Worm (Caenorhabditis elegans) whole organism, late embryonic: ENCODE results near the gene str-246.
A peak's percentile ranks its signal among the peaks of the same experiment; 100 is the strongest.

Source experiments
- C08G9.2 ChIP-seq: sonication (generic microtip); optimal IDR thresholded peaks from 2 replicates; lab custom pipeline; 2016; ENCODE audit warnings: mild to moderate bottlenecking, missing genetic modification characterization, moderate library complexity, missing compliant biosample characterization
- F13H6.1 ChIP-seq: sonication (generic microtip); optimal IDR thresholded peaks from 2 replicates; lab custom pipeline; 2016; ENCODE audit warnings: missing genetic modification characterization, missing compliant biosample characterization
- K02D7.2 ChIP-seq: sonication (generic microtip); optimal IDR thresholded peaks from 2 replicates; lab custom pipeline; 2017; ENCODE audit warnings: mild to moderate bottlenecking, missing genetic modification characterization, missing compliant biosample characterization
- K09A11.1 ChIP-seq: sonication (generic microtip); optimal IDR thresholded peaks from 2 replicates; lab custom pipeline; 2017; ENCODE audit warnings: antibody characterized with exemption, mild to moderate bottlenecking, missing genetic modification characterization, missing compliant biosample characterization; ENCODE audit not compliant: insufficient read depth
- Y22D7AL.16 ChIP-seq: sonication (generic microtip); optimal IDR thresholded peaks from 2 replicates; lab custom pipeline; 2016; ENCODE audit warnings: missing genetic modification characterization, missing compliant biosample characterization
- ahr-1 ChIP-seq: sonication (generic microtip); optimal IDR thresholded peaks from 2 replicates; lab custom pipeline; 2016; ENCODE audit warnings: missing genetic modification characterization, missing compliant biosample characterization
- ceh-14 ChIP-seq: sonication (generic microtip); optimal IDR thresholded peaks from 2 replicates; lab custom pipeline; 2016; ENCODE audit warnings: missing genotype, missing genetic modification characterization, missing compliant biosample characterization
- ceh-18 ChIP-seq: sonication (generic microtip); optimal IDR thresholded peaks from 2 replicates; lab custom pipeline; 2016; ENCODE audit warnings: missing genetic modification characterization, missing compliant biosample characterization
- ceh-19 ChIP-seq: fragments of 200-800 bp; sonication (Bioruptor generic); optimal IDR thresholded peaks from 2 replicates; lab custom pipeline; 2018; ENCODE audit warnings: mild to moderate bottlenecking, missing genetic modification characterization, missing compliant biosample characterization
- ceh-2 ChIP-seq: sonication (generic microtip); optimal IDR thresholded peaks from 2 replicates; lab custom pipeline; 2016; ENCODE audit warnings: missing genotype, missing genetic modification characterization, missing compliant biosample characterization
- ceh-31 ChIP-seq: sonication (generic microtip); optimal IDR thresholded peaks from 2 replicates; lab custom pipeline; 2016; ENCODE audit warnings: missing genetic modification characterization, missing compliant biosample characterization
- ceh-34 ChIP-seq: sonication (generic microtip); optimal IDR thresholded peaks from 2 replicates; lab custom pipeline; 2016; ENCODE audit warnings: mild to moderate bottlenecking, missing genetic modification characterization, missing compliant biosample characterization
- ceh-6 ChIP-seq: fragments of 200-800 bp; sonication (Bioruptor generic); optimal IDR thresholded peaks from 2 replicates; lab custom pipeline; 2018; ENCODE audit warnings: mild to moderate bottlenecking, missing genetic modification characterization, missing compliant biosample characterization
- ceh-9 ChIP-seq: sonication (generic microtip); optimal IDR thresholded peaks from 2 replicates; lab custom pipeline; 2016; ENCODE audit warnings: mild to moderate bottlenecking, missing genetic modification characterization, inconsistent platforms, missing compliant biosample characterization
- che-1 ChIP-seq: sonication (generic microtip); optimal IDR thresholded peaks from 2 replicates; lab custom pipeline; 2016; ENCODE audit warnings: mild to moderate bottlenecking, missing genetic modification characterization, missing compliant biosample characterization
- dve-1 ChIP-seq: sonication (generic microtip); optimal IDR thresholded peaks from 2 replicates; lab custom pipeline; 2017; ENCODE audit warnings: antibody characterized with exemption, mild to moderate bottlenecking, missing genetic modification characterization, missing compliant biosample characterization
- elt-2 ChIP-seq: sonication (generic microtip); optimal IDR thresholded peaks from 2 replicates; lab custom pipeline; 2016; ENCODE audit warnings: missing genetic modification reagents, missing genetic modification characterization, missing compliant biosample characterization
- elt-4 ChIP-seq: sonication (generic microtip); optimal IDR thresholded peaks from 2 replicates; lab custom pipeline; 2016; ENCODE audit warnings: missing genetic modification characterization, missing compliant biosample characterization
- ets-4 ChIP-seq: sonication (generic microtip); optimal IDR thresholded peaks from 2 replicates; lab custom pipeline; 2016; ENCODE audit warnings: missing genetic modification characterization, missing compliant biosample characterization
- fax-1 ChIP-seq: sonication (generic microtip); optimal IDR thresholded peaks from 2 replicates; lab custom pipeline; 2016; ENCODE audit warnings: missing genotype, missing genetic modification characterization, missing compliant biosample characterization
- fkh-10 ChIP-seq: fragments of 150-350 bp; optimal IDR thresholded peaks from 2 replicates; lab custom pipeline; 2014; ENCODE audit warnings: missing biosample characterization, missing genetic modification reagents, missing genetic modification characterization
- fkh-6 ChIP-seq: sonication (generic microtip); optimal IDR thresholded peaks from 2 replicates; lab custom pipeline; 2016; ENCODE audit warnings: missing genetic modification characterization, missing compliant biosample characterization
- gmeb-2 ChIP-seq: sonication (generic microtip); optimal IDR thresholded peaks from 2 replicates; lab custom pipeline; 2016; ENCODE audit warnings: missing genetic modification characterization, inconsistent platforms, missing compliant biosample characterization
- hlh-6 ChIP-seq: sonication (generic microtip); optimal IDR thresholded peaks from 2 replicates; lab custom pipeline; 2016; ENCODE audit warnings: missing genotype, missing genetic modification characterization, missing compliant biosample characterization
- hlh-8 ChIP-seq: sonication (generic microtip); optimal IDR thresholded peaks from 2 replicates; lab custom pipeline; 2016; ENCODE audit warnings: missing genotype, missing genetic modification characterization, missing compliant biosample characterization
- lim-6 ChIP-seq: sonication (generic microtip); optimal IDR thresholded peaks from 2 replicates; lab custom pipeline; 2016; ENCODE audit warnings: missing genetic modification characterization, missing compliant biosample characterization
- lin-11 ChIP-seq: fragments of 200-800 bp; sonication (Bioruptor generic); optimal IDR thresholded peaks from 2 replicates; lab custom pipeline; 2018; ENCODE audit warnings: mild to moderate bottlenecking, missing genetic modification characterization, missing compliant biosample characterization
- mec-3 ChIP-seq: sonication (generic microtip); optimal IDR thresholded peaks from 2 replicates; lab custom pipeline; 2016; ENCODE audit warnings: borderline replicate concordance, missing genetic modification characterization, missing compliant biosample characterization
- nfya-1 ChIP-seq: sonication (generic microtip); optimal IDR thresholded peaks from 2 replicates; lab custom pipeline; 2017; ENCODE audit warnings: missing genetic modification characterization, mild to moderate bottlenecking, missing compliant biosample characterization, antibody characterized with exemption, moderate library complexity
- nhr-11 ChIP-seq: fragments of 150-350 bp; optimal IDR thresholded peaks from 2 replicates; lab custom pipeline; 2014; ENCODE audit warnings: missing biosample characterization, missing genetic modification characterization
- nhr-232 ChIP-seq: sonication (generic microtip); optimal IDR thresholded peaks from 2 replicates; lab custom pipeline; 2016; ENCODE audit warnings: missing genetic modification characterization, missing compliant biosample characterization
- npax-4 ChIP-seq: sonication (generic microtip); optimal IDR thresholded peaks from 2 replicates; lab custom pipeline; 2016; ENCODE audit warnings: missing genetic modification characterization, missing compliant biosample characterization
- pag-3 ChIP-seq: sonication (generic microtip); optimal IDR thresholded peaks from 2 replicates; lab custom pipeline; 2016; ENCODE audit warnings: missing compliant biosample characterization, missing genetic modification characterization, borderline replicate concordance
- pax-1 ChIP-seq: fragments of 150-350 bp; optimal IDR thresholded peaks from 2 replicates; lab custom pipeline; 2014; ENCODE audit warnings: missing biosample characterization, missing genetic modification characterization
- pha-2 ChIP-seq: sonication (generic microtip); optimal IDR thresholded peaks from 2 replicates; lab custom pipeline; 2017; ENCODE audit warnings: mild to moderate bottlenecking, missing genetic modification characterization, missing compliant biosample characterization
- pqm-1 ChIP-seq: sonication (generic microtip); optimal IDR thresholded peaks from 2 replicates; lab custom pipeline; 2016; ENCODE audit warnings: missing genetic modification characterization, missing compliant biosample characterization
- rnt-1 ChIP-seq: sonication (generic microtip); optimal IDR thresholded peaks from 2 replicates; lab custom pipeline; 2016; ENCODE audit warnings: missing genetic modification characterization, missing compliant biosample characterization
- syd-9 ChIP-seq: sonication (generic microtip); optimal IDR thresholded peaks from 2 replicates; lab custom pipeline; 2016; ENCODE audit warnings: mild to moderate bottlenecking, missing genetic modification characterization, moderate library complexity, missing compliant biosample characterization
- tbx-2 ChIP-seq: sonication (generic microtip); optimal IDR thresholded peaks from 2 replicates; lab custom pipeline; 2016; ENCODE audit warnings: missing genetic modification characterization, missing compliant biosample characterization
- tbx-7 ChIP-seq: sonication (generic microtip); optimal IDR thresholded peaks from 2 replicates; lab custom pipeline; 2016; ENCODE audit warnings: missing genotype, missing genetic modification characterization, missing compliant biosample characterization
- unc-3 ChIP-seq, 2 experiments: fragments of 200-800 bp in 1 of 2; sonication (Bioruptor generic) in 1 of 2; sonication (generic microtip) in 1 of 2; conservative IDR thresholded peaks in 1 of 2; optimal IDR thresholded peaks in 1 of 2; 2 replicates each; pipeline versions ENCODE4 v1.3.6 to Lab custom; 2016 to 2022; ENCODE audit warnings: missing compliant biosample characterization in 2 of 2, missing genetic modification characterization in 2 of 2, missing genetic modification reagents in 1 of 2
- unc-42 ChIP-seq: sonication (generic microtip); optimal IDR thresholded peaks from 2 replicates; lab custom pipeline; 2016; ENCODE audit warnings: missing genotype, missing genetic modification characterization, missing compliant biosample characterization
- unc-86 ChIP-seq: sonication (generic microtip); optimal IDR thresholded peaks from 2 replicates; lab custom pipeline; 2016; ENCODE audit warnings: missing genetic modification characterization, missing compliant biosample characterization
- zip-5 ChIP-seq: sonication (generic microtip); optimal IDR thresholded peaks from 2 replicates; lab custom pipeline; 2016; ENCODE audit warnings: missing genetic modification characterization, missing compliant biosample characterization
- ztf-16 ChIP-seq: sonication (generic microtip); optimal IDR thresholded peaks from 2 replicates; lab custom pipeline; 2017; ENCODE audit warnings: missing genetic modification characterization, missing compliant biosample characterization

The str-246 gene

DNA sequence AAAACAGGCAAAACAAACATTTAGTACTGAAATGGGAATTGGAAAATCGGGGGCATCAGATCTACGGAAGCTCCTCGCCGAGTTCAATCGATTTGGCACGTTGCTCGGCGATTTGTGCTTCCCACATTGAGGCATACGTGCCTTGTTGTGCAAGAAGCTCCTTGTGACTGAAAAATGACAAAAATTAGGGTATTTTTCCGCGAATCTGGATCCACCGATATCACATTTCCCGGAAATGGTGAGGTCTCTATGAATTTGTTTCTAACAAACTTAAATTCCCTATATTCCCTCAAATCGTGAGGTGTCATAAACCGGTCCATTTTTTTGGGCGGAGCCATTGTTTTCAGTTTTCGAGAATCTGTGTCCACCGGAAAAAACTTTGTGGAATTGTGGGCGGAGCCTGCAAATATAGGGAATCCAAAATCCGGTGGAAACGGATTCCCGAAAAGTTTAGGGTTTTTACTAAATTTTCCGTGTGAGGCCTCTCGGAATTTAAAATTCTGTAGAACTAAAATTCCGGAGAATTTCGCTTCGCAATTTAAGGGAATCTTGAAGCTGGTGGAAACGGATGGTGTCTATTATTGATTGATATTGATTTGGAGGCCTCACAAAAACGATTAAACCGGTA lies 14.3 kb downstream of the str-246 start (continued):
- TF ChIP-seq ceh-9 (tag; lab: Kevin White, UChicago) (peak; percentile 23), C08G9.2 (tag; lab: Kevin White, UChicago) (peak; percentile 99), ceh-6 (GFP tag; lab: Kevin White, UChicago) (no peak), zip-5 (peak; percentile 88), nhr-232 (no peak), ceh-34 (tag; lab: Kevin White, UChicago) (peak; percentile 52), fkh-6 (tag; lab: Kevin White, UChicago) (peak; percentile 69), fax-1 (tag; lab: Kevin White, UChicago) (peak; percentile 85), pqm-1 (peak; percentile 87), elt-4 (tag; lab: Kevin White, UChicago) (peak; percentile 90), nfya-1 (tag; lab: Kevin White, UChicago) (no peak), che-1 (tag; lab: Kevin White, UChicago) (peak; percentile 42), K09A11.1 (tag; lab: Kevin White, UChicago) (no peak)
- TF ChIP-seq, all 69 proteins: peak for 42

- TF ChIP-seq pax-1 (tag; lab: Kevin White, UChicago) = no peak
- TF ChIP-seq ahr-1 (tag; lab: Kevin White, UChicago) = peak; percentile 59
- peak; percentile 36 for TF ChIP-seq lim-6
- TF ChIP-seq ceh-2 (tag; lab: Kevin White, UChicago) = peak; percentile 87
- peak; percentile 77 for TF ChIP-seq hlh-8 (tag; lab: Kevin White, UChicago)
- no peak for TF ChIP-seq Y22D7AL.16 (tag; lab: Kevin White, UChicago)
- no peak for TF ChIP-seq unc-3 (GFP tag; conservative IDR thresholded peaks at IDR 0.05; lab: Robert Waterston, UW)
- TF ChIP-seq unc-3 (tag; optimal IDR thresholded peaks at IDR 0.05; lab: Kevin White, UChicago) = peak; percentile 16
- peak; percentile 87 for TF ChIP-seq zip-5
- no peak for TF ChIP-seq dve-1 (tag; lab: Kevin White, UChicago)
- TF ChIP-seq F13H6.1 (tag; lab: Kevin White, UChicago) = peak; percentile 75
- TF ChIP-seq hlh-6 (tag; lab: Kevin White, UChicago) = peak; percentile 51
- TF ChIP-seq syd-9 (tag; lab: Kevin White, UChicago) = peak; percentile 43
- TF ChIP-seq ceh-14 (tag; lab: Kevin White, UChicago) = peak; percentile 62
- no peak for TF ChIP-seq nhr-11 (tag; lab: Kevin White, UChicago)
- TF ChIP-seq pag-3 = no peak
- TF ChIP-seq mec-3 (tag; lab: Kevin White, UChicago) = peak; percentile 71
- no peak for TF ChIP-seq K02D7.2 (tag; lab: Kevin White, UChicago)
- no peak for TF ChIP-seq che-1 (tag; lab: Kevin White, UChicago)
- TF ChIP-seq ceh-19 (GFP tag; lab: Kevin White, UChicago) = no peak
- TF ChIP-seq nhr-232 = no peak
- TF ChIP-seq unc-86 = peak; percentile 50
- TF ChIP-seq pha-2 = no peak
- peak; percentile 77 for TF ChIP-seq rnt-1
- TF ChIP-seq npax-4 = peak; percentile 4
- no peak for TF ChIP-seq fkh-10 (GFP tag; lab: Kevin White, UChicago)
- no peak for TF ChIP-seq lin-11 (tag; lab: Kevin White, UChicago)
- TF ChIP-seq ets-4 = peak; percentile 81
- TF ChIP-seq C08G9.2 (tag; lab: Kevin White, UChicago) = peak; percentile 93
- no peak for TF ChIP-seq ceh-18 (tag; lab: Kevin White, UChicago)
- TF ChIP-seq tbx-7 = peak; percentile 91
- no peak for TF ChIP-seq unc-42
- peak; percentile 97 for TF ChIP-seq ceh-31 (tag; lab: Kevin White, UChicago)
- peak; percentile 10 for TF ChIP-seq ceh-6 (GFP tag; lab: Kevin White, UChicago)
- peak; percentile 33 for TF ChIP-seq gmeb-2 (tag; lab: Kevin White, UChicago)
- TF ChIP-seq ztf-16 (tag; lab: Kevin White, UChicago) = peak; percentile 0
- peak; percentile 77 for TF ChIP-seq elt-2 (tag; lab: Kevin White, UChicago)
- no peak for TF ChIP-seq ceh-9 (tag; lab: Kevin White, UChicago)
- peak; percentile 97 for TF ChIP-seq tbx-2 (tag; lab: Kevin White, UChicago)
- TF ChIP-seq fkh-6 (tag; lab: Kevin White, UChicago) = peak; percentile 80
- peak; percentile 49 for TF ChIP-seq ceh-34 (tag; lab: Kevin White, UChicago)
- TF ChIP-seq fax-1 (tag; lab: Kevin White, UChicago) = peak; percentile 84
Measured at ce11 chrIII:11093489-11093888, 16.0 kb downstream of the str-246 start.
